Worm (Caenorhabditis elegans): ENCODE data around the gene clec-1.

The clec-1 gene

DNA sequence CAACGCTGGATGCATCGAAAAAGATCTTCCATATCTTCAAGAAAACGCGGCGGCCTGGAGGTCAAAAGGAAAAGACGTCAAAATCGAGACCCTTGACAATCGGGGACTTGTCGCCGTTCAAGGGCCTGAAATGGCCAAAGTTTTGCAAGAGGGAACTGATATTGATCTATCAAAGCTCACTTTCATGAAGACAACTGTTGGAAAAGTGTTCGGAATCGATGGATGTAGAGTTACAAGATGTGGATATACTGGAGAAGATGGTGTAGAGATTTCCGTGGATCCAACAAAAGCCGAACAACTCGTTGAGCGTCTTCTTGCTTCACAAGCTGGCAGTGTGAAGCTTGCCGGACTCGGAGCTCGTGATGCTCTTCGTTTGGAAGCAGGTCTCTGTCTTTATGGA is 13.6 kb downstream of the clec-1 start:
- TF ChIP-seq egl-5 (tag; optimal IDR thresholded peaks at IDR 0.05) (no peak), skn-1 (tag; optimal IDR thresholded peaks at IDR 0.05) (no peak), nhr-67 (tag; optimal IDR thresholded peaks at IDR 0.05) (no peak), mml-1 (tag; optimal IDR thresholded peaks at IDR 0.05) (no peak), R02D3.7 (tag; optimal IDR thresholded peaks at IDR 0.05) (no peak)

DNA sequence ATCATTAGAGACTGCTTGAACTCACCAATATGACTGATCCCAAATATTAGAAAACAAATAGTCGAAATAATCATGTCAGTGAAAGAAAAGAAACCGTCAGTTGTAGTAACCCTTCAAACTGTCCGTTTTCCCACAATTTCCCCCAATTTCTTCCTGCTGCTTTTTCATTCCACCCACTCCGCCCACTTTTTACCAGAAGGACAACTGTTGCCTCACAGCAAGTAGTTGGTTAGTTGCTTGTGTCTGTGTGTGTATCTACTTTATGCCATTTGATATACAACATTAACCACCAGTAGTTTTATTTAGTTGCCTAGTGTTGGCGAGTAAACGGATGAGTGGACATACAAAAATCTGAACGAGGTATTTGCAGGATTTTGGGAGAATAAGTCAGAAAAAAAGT is 16.6 kb downstream of the clec-1 start, which contains the start of gene K09H11.9:
K09H11.9 (minus strand) TSS at position 101 of the 400 bp plus-strand sequence.
- no peak for TF ChIP-seq ceh-16 (tag; optimal IDR thresholded peaks at IDR 0.05)
- TF ChIP-seq lin-39 (tag; optimal IDR thresholded peaks at IDR 0.05): no peak
- TF ChIP-seq elt-1 (tag; optimal IDR thresholded peaks at IDR 0.05): no peak
- no peak for TF ChIP-seq ama-1 (optimal IDR thresholded peaks at IDR 0.05)
- TF ChIP-seq pha-4 (tag; optimal IDR thresholded peaks at IDR 0.05): no peak
- TF ChIP-seq nfya-1 (tag; optimal IDR thresholded peaks at IDR 0.05; ENCODE audit: insufficient read depth): no peak
- no peak for TF ChIP-seq zag-1 (tag; optimal IDR thresholded peaks at IDR 0.05)
- TF ChIP-seq sea-2 (GFP tag; optimal IDR thresholded peaks at IDR 0.05): no peak
- no peak for TF ChIP-seq nhr-67 (tag; optimal IDR thresholded peaks at IDR 0.05)
- no peak for TF ChIP-seq egl-27 (tag; optimal IDR thresholded peaks at IDR 0.05)
- no peak for TF ChIP-seq nhr-28 (tag; optimal IDR thresholded peaks at IDR 0.05)
- no peak for TF ChIP-seq elt-2 (tag; optimal IDR thresholded peaks at IDR 0.05)
- no peak for TF ChIP-seq lsy-12 (tag; optimal IDR thresholded peaks at IDR 0.05)
- TF ChIP-seq snpc-4 (tag; optimal IDR thresholded peaks at IDR 0.05): no peak
- no peak for TF ChIP-seq ztf-4 (tag; optimal IDR thresholded peaks at IDR 0.05)
- TF ChIP-seq mdl-1 (tag; optimal IDR thresholded peaks at IDR 0.05): no peak
- no peak for TF ChIP-seq ceh-82 (tag; optimal IDR thresholded peaks at IDR 0.05)
- TF ChIP-seq ceh-9 (tag; optimal IDR thresholded peaks at IDR 0.05): no peak
- no peak for TF ChIP-seq fkh-2 (tag; optimal IDR thresholded peaks at IDR 0.05)

DNA sequence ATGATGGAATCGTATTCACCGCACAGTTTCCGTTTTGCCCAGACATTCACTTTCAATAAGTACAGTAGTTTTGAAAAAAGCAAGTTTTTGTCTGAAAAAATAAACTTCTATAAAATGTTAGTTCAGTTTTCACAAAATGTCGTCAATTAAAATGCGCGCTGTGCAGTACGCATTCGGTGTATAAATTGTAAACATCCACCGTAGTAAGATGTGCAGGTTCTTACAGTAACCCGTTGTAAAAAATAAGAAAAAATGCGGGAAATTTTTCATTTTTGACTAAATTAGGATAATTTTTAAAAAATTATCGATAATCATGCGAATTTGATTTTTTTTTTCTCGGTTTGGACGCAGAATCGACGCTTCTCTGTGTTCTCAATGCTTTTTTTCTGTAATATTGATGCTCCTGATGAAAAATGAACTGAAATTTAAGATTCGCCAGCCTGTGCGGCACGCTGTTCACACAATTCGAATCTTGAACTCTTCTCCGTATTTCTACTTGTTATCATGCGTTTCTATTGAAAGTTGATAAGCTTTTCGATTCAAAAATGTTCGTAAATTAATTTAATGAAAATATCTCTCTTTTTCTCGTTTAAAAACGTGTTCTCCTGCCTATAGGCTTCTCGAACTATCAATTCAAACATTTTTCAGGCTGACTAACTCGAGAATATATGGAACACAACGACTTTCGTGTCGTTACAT is 17.4 kb downstream of the clec-1 start, which contains the start of gene rga-3:
rga-3 (plus strand) TSS at position 649 of the 699 bp plus-strand sequence.
- no peak for TF ChIP-seq ceh-16 (tag; optimal IDR thresholded peaks at IDR 0.05)
- no peak for TF ChIP-seq nhr-76 (tag; optimal IDR thresholded peaks at IDR 0.05)
- TF ChIP-seq lin-39 (tag; optimal IDR thresholded peaks at IDR 0.05): no peak

DNA sequence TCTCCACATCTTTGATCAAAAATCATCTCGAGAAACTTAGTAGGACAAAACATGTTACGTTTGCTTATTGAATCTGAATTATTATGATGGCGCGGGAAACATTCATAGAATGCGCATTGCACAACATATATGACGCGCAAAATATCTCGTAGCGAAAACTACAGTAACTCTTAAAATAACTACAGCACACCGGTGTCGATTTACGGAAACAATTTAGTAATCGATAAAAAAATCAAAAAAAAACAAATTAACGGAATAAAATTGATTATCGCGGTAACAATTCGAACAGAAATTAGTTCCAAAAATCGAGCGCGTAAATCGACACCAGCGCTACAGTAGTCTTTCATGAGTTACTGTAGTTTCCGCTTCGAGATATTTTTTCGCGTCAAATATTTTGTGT is 22.1 kb downstream of the clec-1 start:
- TF ChIP-seq aly-2 (tag; optimal IDR thresholded peaks at IDR 0.05) (no peak), ztf-11 (tag; optimal IDR thresholded peaks at IDR 0.05) (no peak), elt-3 (tag; optimal IDR thresholded peaks at IDR 0.05) (no peak), ama-1 (optimal IDR thresholded peaks at IDR 0.05) (no peak), ceh-82 (tag; optimal IDR thresholded peaks at IDR 0.05) (no peak), nhr-43 (tag; optimal IDR thresholded peaks at IDR 0.05; ENCODE audit: poor library complexity, severe bottlenecking) (no peak), nhr-28 (tag; optimal IDR thresholded peaks at IDR 0.05) (no peak), unc-62 (GFP tag; optimal IDR thresholded peaks at IDR 0.05) (no peak), hmg-11 (tag; optimal IDR thresholded peaks at IDR 0.05) (no peak), nhr-77 (tag; optimal IDR thresholded peaks at IDR 0.05) (no peak), zag-1 (tag; optimal IDR thresholded peaks at IDR 0.05) (no peak), elt-1 (tag; optimal IDR thresholded peaks at IDR 0.05) (no peak), daf-12 (tag; optimal IDR thresholded peaks at IDR 0.05) (no peak), R02D3.7 (tag; optimal IDR thresholded peaks at IDR 0.05) (no peak), unc-39 (tag; optimal IDR thresholded peaks at IDR 0.05) (no peak)

DNA sequence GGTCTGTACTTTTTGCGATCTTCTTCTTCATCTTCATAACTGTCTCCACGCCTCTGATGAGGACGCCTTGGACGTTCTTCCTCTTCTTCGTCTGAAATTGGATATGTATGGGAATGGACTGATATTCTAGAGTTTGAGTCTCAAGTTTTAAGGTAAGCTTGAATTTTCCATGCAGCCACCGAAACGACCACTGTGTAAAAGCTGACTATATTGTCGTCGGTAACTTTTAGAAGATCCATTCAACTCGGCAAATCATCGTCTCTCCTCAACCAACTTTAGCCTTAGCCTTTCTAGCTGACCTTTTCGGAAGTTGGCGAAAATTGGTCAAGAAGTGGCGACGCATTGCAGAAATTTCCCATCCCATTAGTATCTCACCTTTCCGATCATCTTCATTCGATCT is 24.4 kb downstream of the clec-1 start:
- TF ChIP-seq nhr-67 (tag; optimal IDR thresholded peaks at IDR 0.05): no peak
- no peak for TF ChIP-seq ceh-16 (tag; optimal IDR thresholded peaks at IDR 0.05)
- TF ChIP-seq nhr-76 (tag; optimal IDR thresholded peaks at IDR 0.05): no peak
- TF ChIP-seq nhr-237 (tag; optimal IDR thresholded peaks at IDR 0.05): no peak

Measured in whole organism, L3 larva.